Worm (Caenorhabditis elegans) whole organism, L2 larva: ENCODE data around the gene pudl-2.
"Not testable (repeated sequence)": the region's sequence is repeated elsewhere in the genome, so short reads cannot be mapped to it uniquely, and the experiment has no call there.

ENCODE experiments used
- C34F6.9 ChIP-seq: fragments of 150-350 bp; optimal IDR thresholded peaks from 2 replicates; lab custom pipeline; 2014; ENCODE audit warnings: missing biosample characterization, missing genetic modification characterization
- F13H6.1 ChIP-seq: sonication (generic microtip); optimal IDR thresholded peaks from 2 replicates; lab custom pipeline; 2016; ENCODE audit warnings: missing genetic modification characterization, missing compliant biosample characterization
- R02D3.7 ChIP-seq: fragments of 150-350 bp; optimal IDR thresholded peaks from 2 replicates; lab custom pipeline; 2014; ENCODE audit warnings: missing biosample characterization, missing genetic modification characterization
- Y55F3AM.14 ChIP-seq: fragments of 200-800 bp; sonication (Bioruptor generic); optimal IDR thresholded peaks from 2 replicates; lab custom pipeline; 2018; ENCODE audit warnings: mild to moderate bottlenecking, missing genetic modification characterization, missing compliant biosample characterization
- ZK546.5 ChIP-seq: sonication (generic microtip); optimal IDR thresholded peaks from 2 replicates; lab custom pipeline; 2017; ENCODE audit warnings: missing biosample characterization, missing genetic modification characterization
- alr-1 ChIP-seq: fragments of 150-350 bp; optimal IDR thresholded peaks from 2 replicates; lab custom pipeline; 2014; ENCODE audit warnings: missing biosample characterization, missing genetic modification characterization
- aly-2 ChIP-seq: fragments of 150-350 bp; optimal IDR thresholded peaks from 2 replicates; lab custom pipeline; 2014; ENCODE audit warnings: missing biosample characterization, missing genetic modification characterization
- ama-1 ChIP-seq: fragments of 150-350 bp; optimal IDR thresholded peaks from 2 replicates; lab custom pipeline; 2018; ENCODE audit warnings: inconsistent platforms
- blmp-1 ChIP-seq: sonication (generic microtip); optimal IDR thresholded peaks from 2 replicates; lab custom pipeline; 2017; ENCODE audit warnings: missing genetic modification characterization, mild to moderate bottlenecking, missing compliant biosample characterization, antibody characterized with exemption, moderate library complexity; ENCODE audit not compliant: insufficient read depth
- ceh-16 ChIP-seq: fragments of 150-350 bp; optimal IDR thresholded peaks from 2 replicates; lab custom pipeline; 2014; ENCODE audit warnings: missing biosample characterization, missing genetic modification characterization
- ceh-82 ChIP-seq: fragments of 150-350 bp; optimal IDR thresholded peaks from 2 replicates; lab custom pipeline; 2014; ENCODE audit warnings: missing biosample characterization, missing genetic modification characterization
- crh-2 ChIP-seq: sonication (generic microtip); optimal IDR thresholded peaks from 2 replicates; lab custom pipeline; 2017; ENCODE audit warnings: missing biosample characterization, missing genetic modification characterization
- dmd-4 ChIP-seq: sonication (generic microtip); optimal IDR thresholded peaks from 2 replicates; lab custom pipeline; 2017; ENCODE audit warnings: missing biosample characterization, missing genetic modification characterization
- egl-27 ChIP-seq: sonication (generic microtip); optimal IDR thresholded peaks from 3 replicates; lab custom pipeline; 2017; ENCODE audit warnings: missing biosample characterization, missing genetic modification reagents, missing genetic modification characterization
- elt-3 ChIP-seq: sonication (generic microtip); optimal IDR thresholded peaks from 2 replicates; lab custom pipeline; 2017; ENCODE audit warnings: missing biosample characterization, missing genetic modification characterization
- fos-1 ChIP-seq: fragments of 150-350 bp; optimal IDR thresholded peaks from 2 replicates; lab custom pipeline; 2014; ENCODE audit warnings: missing biosample characterization, missing genetic modification characterization
- gmeb-1 ChIP-seq: fragments of 150-350 bp; optimal IDR thresholded peaks from 2 replicates; lab custom pipeline; 2014; ENCODE audit warnings: missing biosample characterization, missing genetic modification characterization
- lin-11 ChIP-seq: fragments of 150-350 bp; sonication (generic microtip); optimal IDR thresholded peaks from 2 replicates; lab custom pipeline; 2014; ENCODE audit warnings: missing biosample characterization, missing genetic modification characterization, inconsistent platforms, mixed read lengths
- lin-13 ChIP-seq: fragments of 150-350 bp; optimal IDR thresholded peaks from 2 replicates; lab custom pipeline; 2014; ENCODE audit warnings: missing biosample characterization, missing genetic modification reagents, missing genetic modification characterization
- lin-39 ChIP-seq: fragments of 150-350 bp; optimal IDR thresholded peaks from 2 replicates; lab custom pipeline; 2014; ENCODE audit warnings: missing biosample characterization, missing genetic modification reagents, missing genetic modification characterization
- lsy-2 ChIP-seq, 2 experiments: fragments of 150-350 bp in 1 of 2; sonication (generic microtip) in 1 of 2; optimal IDR thresholded peaks; 2 replicates each; lab custom pipeline; 2014 to 2017; ENCODE audit warnings: missing biosample characterization in 2 of 2, missing genetic modification characterization in 2 of 2
- mab-5 ChIP-seq: fragments of 150-350 bp; optimal IDR thresholded peaks from 2 replicates; lab custom pipeline; 2014; ENCODE audit warnings: missing biosample characterization, missing genetic modification characterization
- mdl-1 ChIP-seq, 2 experiments: fragments of 150-350 bp in 1 of 2; sonication (generic microtip) in 1 of 2; optimal IDR thresholded peaks; 2 replicates each; lab custom pipeline; 2017; ENCODE audit warnings: missing biosample characterization in 2 of 2, missing genetic modification characterization in 2 of 2
- nhr-10 ChIP-seq: sonication (generic microtip); optimal IDR thresholded peaks from 2 replicates; lab custom pipeline; 2017; ENCODE audit warnings: missing biosample characterization, missing genetic modification characterization
- nhr-11 ChIP-seq: fragments of 150-350 bp; optimal IDR thresholded peaks from 2 replicates; lab custom pipeline; 2014; ENCODE audit warnings: missing biosample characterization, missing genetic modification characterization
- nhr-129 ChIP-seq: fragments of 150-350 bp; optimal IDR thresholded peaks from 2 replicates; lab custom pipeline; 2014; ENCODE audit warnings: missing biosample characterization, missing genetic modification characterization
- nhr-23 ChIP-seq: fragments of 150-350 bp; optimal IDR thresholded peaks from 2 replicates; lab custom pipeline; 2014; ENCODE audit warnings: missing biosample characterization, missing genetic modification reagents, missing genetic modification characterization
- nhr-237 ChIP-seq: fragments of 150-350 bp; optimal IDR thresholded peaks from 2 replicates; lab custom pipeline; 2014; ENCODE audit warnings: missing biosample characterization, missing genetic modification characterization
- nhr-25 ChIP-seq: fragments of 150-350 bp; sonication (generic microtip); optimal IDR thresholded peaks from 3 replicates; lab custom pipeline; 2014; ENCODE audit warnings: missing biosample characterization, missing genetic modification characterization
- nhr-6 ChIP-seq: fragments of 150-350 bp; optimal IDR thresholded peaks from 2 replicates; lab custom pipeline; 2014; ENCODE audit warnings: missing biosample characterization, missing genetic modification characterization
- nhr-77 ChIP-seq: fragments of 150-350 bp; optimal IDR thresholded peaks from 2 replicates; lab custom pipeline; 2014; ENCODE audit warnings: missing biosample characterization, missing genetic modification characterization
- skn-1 ChIP-seq: sonication (generic microtip); optimal IDR thresholded peaks from 2 replicates; lab custom pipeline; 2017; ENCODE audit warnings: missing biosample characterization, missing genetic modification characterization
- sma-3 ChIP-seq: sonication (generic microtip); optimal IDR thresholded peaks from 2 replicates; lab custom pipeline; 2016; ENCODE audit warnings: missing genetic modification reagents, missing genetic modification characterization, missing compliant biosample characterization
- sma-9 ChIP-seq, 2 experiments: fragments of 150-350 bp in 1 of 2; sonication (generic microtip) in 1 of 2; optimal IDR thresholded peaks; 2 replicates each; lab custom pipeline; 2014 to 2016; ENCODE audit warnings: missing genetic modification characterization in 2 of 2, mild to moderate bottlenecking in 1 of 2, missing biosample characterization in 1 of 2, missing compliant biosample characterization in 1 of 2, missing genetic modification reagents in 1 of 2, moderate library complexity in 1 of 2
- snpc-4 ChIP-seq: fragments of 150-350 bp; optimal IDR thresholded peaks from 2 replicates; lab custom pipeline; 2014; ENCODE audit warnings: missing biosample characterization, missing genetic modification characterization
- unc-55 ChIP-seq: fragments of 150-350 bp; sonication (generic microtip); optimal IDR thresholded peaks from 3 replicates; lab custom pipeline; 2014; ENCODE audit warnings: missing biosample characterization, missing genetic modification reagents, missing genetic modification characterization
- unc-62 ChIP-seq: fragments of 150-350 bp; optimal IDR thresholded peaks from 2 replicates; lab custom pipeline; 2014; ENCODE audit warnings: missing biosample characterization, missing genetic modification reagents, missing genetic modification characterization
- zag-1 ChIP-seq: fragments of 150-350 bp; optimal IDR thresholded peaks from 2 replicates; lab custom pipeline; 2014; ENCODE audit warnings: missing biosample characterization, missing genetic modification characterization
- ztf-4 ChIP-seq: fragments of 150-350 bp; optimal IDR thresholded peaks from 2 replicates; lab custom pipeline; 2014; ENCODE audit warnings: missing biosample characterization, missing genetic modification characterization

The pudl-2 gene

DNA sequence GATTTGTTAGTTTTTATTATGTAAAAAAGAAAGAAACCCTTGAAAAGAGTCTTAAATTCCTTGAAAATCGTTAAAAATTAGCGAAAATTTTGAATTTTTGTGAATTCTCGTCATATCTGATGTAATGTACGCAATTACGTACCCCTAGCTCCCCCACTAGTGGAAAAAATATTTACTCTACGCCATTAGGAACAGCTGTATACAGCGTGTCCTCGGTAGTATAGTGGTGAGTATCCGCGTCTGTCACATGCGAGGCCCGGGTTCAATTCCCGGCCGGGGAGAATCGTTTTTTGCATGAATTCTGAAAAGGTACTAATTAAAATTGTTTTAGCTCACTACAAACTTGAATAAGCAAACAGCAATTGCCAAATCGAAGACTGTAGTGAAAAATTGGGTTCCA is 34.7 kb upstream of the pudl-2 start:
- TF ChIP-seq nhr-77 (tag; lab: Kevin White, UChicago) (no peak), aly-2 (no peak), lin-11 (no peak), nhr-11 (tag; lab: Kevin White, UChicago) (no peak), alr-1 (tag; lab: Kevin White, UChicago) (no peak), mab-5 (tag; lab: Kevin White, UChicago) (no peak), nhr-10 (tag; lab: Kevin White, UChicago) (no peak), nhr-129 (no peak), ceh-82 (tag; lab: Kevin White, UChicago) (no peak), F13H6.1 (tag; lab: Kevin White, UChicago) (no peak)
- TF ChIP-seq, all 48 proteins: peak for 0

DNA sequence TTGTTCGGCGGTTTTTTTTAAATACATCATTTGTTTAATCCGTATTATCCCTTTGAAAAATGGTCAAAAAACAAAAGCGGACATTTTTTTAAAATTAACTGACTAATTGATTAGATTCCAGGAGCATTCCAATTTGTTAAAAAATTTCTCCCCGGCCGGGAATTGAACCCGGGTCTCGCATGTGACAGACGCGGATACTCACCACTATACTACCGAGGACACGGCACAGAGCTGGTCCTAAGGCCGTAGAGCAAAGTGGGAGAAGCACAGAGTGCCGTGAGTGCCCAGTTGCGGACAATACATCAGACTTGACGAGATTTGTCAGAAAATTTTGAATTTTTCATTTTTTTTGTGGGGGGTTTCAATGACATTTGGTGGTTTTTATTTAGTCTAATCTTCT is 33.6 kb upstream of the pudl-2 start:
- TF ChIP-seq Y55F3AM.14 (GFP tag; lab: Kevin White, UChicago) (no peak), nhr-6 (tag; lab: Kevin White, UChicago) (no peak), aly-2 (no peak), alr-1 (tag; lab: Kevin White, UChicago) (no peak), zag-1 (tag; lab: Kevin White, UChicago) (no peak), R02D3.7 (tag; lab: Kevin White, UChicago) (no peak), fos-1 (tag; lab: Kevin White, UChicago) (no peak), lin-13 (peak; percentile 35), crh-2 (tag; lab: Kevin White, UChicago) (no peak), sma-3 (GFP tag; lab: Kevin White, UChicago) (no peak), ama-1 (lab: Kevin White, UChicago) (no peak), gmeb-1 (tag; lab: Kevin White, UChicago) (no peak), F13H6.1 (tag; lab: Kevin White, UChicago) (no peak), lsy-2 (tag; optimal IDR thresholded peaks at IDR 0.05; lab: Kevin White, UChicago) (peak in 1 of 2 experiments; percentile 17), lin-39 (tag; lab: Kevin White, UChicago) (no peak), ceh-16 (no peak), nhr-237 (tag; lab: Kevin White, UChicago) (no peak), nhr-129 (no peak), nhr-25 (no peak), sma-9 (GFP tag; optimal IDR thresholded peaks at IDR 0.05; lab: Kevin White, UChicago) (no peak), sma-9 (tag; optimal IDR thresholded peaks at IDR 0.05; lab: Kevin White, UChicago) (no peak), ceh-82 (tag; lab: Kevin White, UChicago) (no peak), nhr-10 (tag; lab: Kevin White, UChicago) (no peak), dmd-4 (tag; lab: Kevin White, UChicago) (no peak), C34F6.9 (tag; lab: Kevin White, UChicago) (peak; percentile 10), mdl-1 (tag; optimal IDR thresholded peaks at IDR 0.05; lab: Kevin White, UChicago) (no peak), egl-27 (no peak), blmp-1 (tag; lab: Kevin White, UChicago) (no peak), unc-55 (GFP tag; lab: Kevin White, UChicago) (peak; percentile 20), nhr-77 (tag; lab: Kevin White, UChicago) (no peak), elt-3 (tag; lab: Kevin White, UChicago) (no peak)

DNA sequence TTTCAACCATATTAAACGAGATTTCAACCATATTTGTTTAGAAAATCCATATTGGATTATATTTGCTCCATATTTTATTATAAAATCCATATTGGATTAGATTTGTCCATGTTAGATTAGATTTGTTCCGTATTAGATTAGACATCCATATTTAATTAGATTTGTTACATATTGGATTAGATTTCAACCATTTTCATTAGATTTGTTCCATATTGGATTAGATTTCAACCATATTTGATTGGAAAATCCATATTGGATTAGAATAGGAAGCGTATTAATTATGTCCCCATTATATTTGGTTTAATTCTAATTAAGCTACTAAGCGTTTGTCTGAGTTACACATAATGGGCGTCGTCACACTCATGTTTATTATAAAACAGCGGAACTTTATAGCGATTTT is 33.1 kb upstream of the pudl-2 start, which contains the start of gene Y54G2A.44:
TSS of gene Y54G2A.44 (plus strand) at position 301 of the 400 bp plus-strand sequence.
- not testable (repeated sequence) for TF ChIP-seq zag-1, nhr-10, nhr-6 (tag; lab: Kevin White, UChicago)

DNA sequence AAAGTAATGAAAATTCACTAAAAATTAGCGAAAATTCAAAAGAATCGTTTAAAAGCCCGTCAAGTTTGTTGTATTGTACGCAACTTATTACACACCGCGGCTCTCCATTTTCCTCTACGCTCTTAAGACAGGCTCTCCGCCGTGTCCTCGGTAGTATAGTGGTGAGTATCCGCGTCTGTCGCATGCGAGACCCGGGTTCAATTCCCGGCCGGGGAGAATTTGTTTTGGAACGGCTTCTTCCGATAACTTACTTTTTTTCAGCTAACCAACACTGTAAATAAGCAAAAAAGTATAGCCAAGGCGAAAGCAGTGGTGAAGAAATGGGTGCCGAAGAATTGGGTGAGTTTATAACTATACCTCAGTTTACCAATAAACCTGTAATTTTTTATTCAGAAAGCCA is 32.4 kb upstream of the pudl-2 start:
- no peak for TF ChIP-seq F13H6.1 (tag; lab: Kevin White, UChicago)
- no peak for TF ChIP-seq C34F6.9 (tag; lab: Kevin White, UChicago)
- TF ChIP-seq unc-55 (GFP tag; lab: Kevin White, UChicago), result peak; percentile 20
- TF ChIP-seq aly-2, result no peak
- no peak for TF ChIP-seq nhr-6 (tag; lab: Kevin White, UChicago)
- no peak for TF ChIP-seq ZK546.5 (tag; lab: Kevin White, UChicago)

DNA sequence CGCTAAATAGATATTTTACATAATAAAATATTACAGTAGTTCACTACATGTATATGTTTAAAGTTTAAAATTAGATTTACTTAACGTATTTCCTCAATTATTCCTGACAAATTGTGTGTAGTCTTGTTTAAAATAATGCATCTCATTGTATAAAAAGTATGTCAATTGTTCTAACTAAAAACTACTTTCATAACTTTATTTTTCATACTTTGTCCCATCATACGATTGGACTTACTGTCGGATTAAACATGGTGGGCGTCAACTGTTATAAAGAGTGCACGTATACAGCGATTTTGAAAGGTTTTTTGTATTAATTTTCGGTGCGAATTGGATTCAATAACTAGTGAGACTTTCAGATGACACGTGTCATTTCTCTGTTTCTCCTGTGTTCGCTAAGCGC is 31.0 kb upstream of the pudl-2 start, which contains the start of gene Y54G2A.32:
TSS of gene Y54G2A.32 (plus strand) at position 301 of the 400 bp plus-strand sequence.
- no peak for TF ChIP-seq Y55F3AM.14 (GFP tag; lab: Kevin White, UChicago)
- no peak for TF ChIP-seq nhr-11 (tag; lab: Kevin White, UChicago)
- no peak for TF ChIP-seq skn-1 (tag; lab: Kevin White, UChicago)
- TF ChIP-seq lin-39 (tag; lab: Kevin White, UChicago), result no peak
- no peak for TF ChIP-seq snpc-4
- no peak for TF ChIP-seq nhr-25
- no peak for TF ChIP-seq mdl-1 (tag; optimal IDR thresholded peaks at IDR 0.05; lab: Kevin White, UChicago)
- TF ChIP-seq crh-2 (tag; lab: Kevin White, UChicago), result no peak
- no peak for TF ChIP-seq ztf-4 (tag; lab: Kevin White, UChicago)
- no peak for TF ChIP-seq R02D3.7 (tag; lab: Kevin White, UChicago)
- TF ChIP-seq unc-62, result no peak
- TF ChIP-seq aly-2, result no peak
- TF ChIP-seq nhr-23 (tag; lab: Kevin White, UChicago), result no peak
- TF ChIP-seq ama-1 (lab: Kevin White, UChicago), result no peak
- TF ChIP-seq nhr-6 (tag; lab: Kevin White, UChicago), result no peak
- TF ChIP-seq sma-9 (GFP tag; optimal IDR thresholded peaks at IDR 0.05; lab: Kevin White, UChicago), result no peak
- TF ChIP-seq sma-9 (tag; optimal IDR thresholded peaks at IDR 0.05; lab: Kevin White, UChicago), result no peak
